Worm (Caenorhabditis elegans) whole organism, L4/young adult: ENCODE measurements around the gene F45E1.1.

ENCODE experiments used
- W03F9.2 ChIP-seq: fragments of 150-350 bp; optimal IDR thresholded peaks from 2 replicates; lab custom pipeline; 2014; ENCODE audit warnings: missing biosample characterization, missing genetic modification characterization
- dao-5 ChIP-seq: sonication (generic microtip); optimal IDR thresholded peaks from 2 replicates; lab custom pipeline; 2016; ENCODE audit warnings: missing genotype, missing genetic modification characterization, moderate library complexity, missing compliant biosample characterization
- him-1 ChIP-seq: sonication (generic microtip); optimal IDR thresholded peaks from 2 replicates; lab custom pipeline; 2016; ENCODE audit warnings: missing genotype, missing genetic modification reagents, missing genetic modification characterization, missing compliant biosample characterization

DNA sequence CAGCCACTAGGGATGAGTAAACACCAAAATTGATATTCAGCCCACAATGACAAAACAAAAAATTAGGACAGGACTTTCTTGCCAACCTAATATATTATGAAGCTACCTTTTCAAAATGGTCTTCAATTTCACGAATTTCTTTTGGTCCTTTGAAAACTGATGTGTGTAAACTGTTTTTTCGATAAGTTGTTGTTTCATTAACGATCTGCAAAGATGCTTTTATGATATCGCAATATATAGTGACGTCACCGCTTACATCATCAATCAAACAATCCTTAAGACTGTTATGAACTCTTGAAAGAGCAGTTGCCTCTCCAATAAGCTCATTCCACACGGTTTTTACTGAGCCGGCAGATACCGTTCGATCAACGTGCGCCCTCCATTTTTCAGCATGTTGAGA is 11.4 kb upstream of the F45E1.1 start:
- TF ChIP-seq him-1 (no peak), W03F9.2 (tag; lab: Kevin White, UChicago) (no peak), dao-5 (no peak)
